Worm (Caenorhabditis elegans) whole organism, L4 larva: ENCODE measurements around the gene smu-2.

ENCODE experiments used
- D1046.2 ChIP-seq: fragments of 200-800 bp; sonication (Bioruptor generic); IDR thresholded peaks from 2 replicates; pipeline ENCODE4 v1.3.6; 2022; ENCODE audit warnings: missing genetic modification characterization, missing compliant biosample characterization
- F44E2.7 ChIP-seq: fragments of 200-800 bp; sonication (Bioruptor generic); IDR thresholded peaks from 2 replicates; pipeline ENCODE4 v2.1.2; 2022; ENCODE audit warnings: missing genetic modification characterization, missing compliant biosample characterization
- R02D3.7 ChIP-seq: fragments of 150-350 bp; sonication (generic microtip); optimal IDR thresholded peaks from 3 replicates; lab custom pipeline; 2014; ENCODE audit warnings: missing biosample characterization, missing genetic modification characterization
- T26A8.4 ChIP-seq: fragments of 200-800 bp; sonication (Bioruptor generic); IDR thresholded peaks from 2 replicates; pipeline ENCODE4 v1.3.6; 2022; ENCODE audit warnings: missing genetic modification characterization, missing compliant biosample characterization
- Y105C5A.15 ChIP-seq: fragments of 200-800 bp; sonication (Bioruptor generic); IDR thresholded peaks from 2 replicates; pipeline ENCODE4 v1.3.6; 2022; ENCODE audit warnings: missing genetic modification characterization, missing compliant biosample characterization
- Y48G9A.11 ChIP-seq: fragments of 200-800 bp; sonication (Bioruptor generic); IDR thresholded peaks from 2 replicates; pipeline ENCODE4 v1.3.6; 2022; ENCODE audit warnings: missing genetic modification reagents, missing genetic modification characterization, missing compliant biosample characterization
- Y5F2A.4 ChIP-seq: fragments of 200-800 bp; sonication (Bioruptor generic); optimal IDR thresholded peaks from 2 replicates; lab custom pipeline; 2018; ENCODE audit warnings: mild to moderate bottlenecking, missing genetic modification characterization, missing compliant biosample characterization
- ZK337.2 ChIP-seq: fragments of 200-800 bp; sonication (Bioruptor generic); IDR thresholded peaks from 2 replicates; pipeline ENCODE4 v1.3.6; 2022; ENCODE audit warnings: missing genetic modification reagents, missing genetic modification characterization, missing compliant biosample characterization
- ceh-20 ChIP-seq: fragments of 200-800 bp; sonication (Bioruptor generic); IDR thresholded peaks from 2 replicates; pipeline ENCODE4 v1.3.6; 2022; ENCODE audit warnings: missing genetic modification reagents, missing genetic modification characterization, missing compliant biosample characterization
- ceh-28 ChIP-seq: fragments of 150-350 bp; optimal IDR thresholded peaks from 2 replicates; lab custom pipeline; 2014; ENCODE audit warnings: missing biosample characterization, missing genetic modification reagents, missing genetic modification characterization
- ceh-32 ChIP-seq: sonication (generic microtip); optimal IDR thresholded peaks from 2 replicates; lab custom pipeline; 2016; ENCODE audit warnings: mild to moderate bottlenecking, missing genetic modification characterization, missing compliant biosample characterization; ENCODE audit not compliant: poor library complexity
- ceh-44 ChIP-seq: fragments of 200-800 bp; sonication (Bioruptor generic); IDR thresholded peaks from 2 replicates; pipeline ENCODE4 v1.3.6; 2022; ENCODE audit warnings: missing genetic modification reagents, missing genetic modification characterization, missing compliant biosample characterization
- ceh-62 ChIP-seq: sonication (generic microtip); optimal IDR thresholded peaks from 2 replicates; lab custom pipeline; 2017; ENCODE audit warnings: missing biosample characterization, missing genetic modification characterization
- ceh-82 ChIP-seq: sonication (generic microtip); optimal IDR thresholded peaks from 2 replicates; lab custom pipeline; 2017; ENCODE audit warnings: missing biosample characterization, missing genetic modification characterization
- ces-1 ChIP-seq: fragments of 150-350 bp; sonication (generic microtip); optimal IDR thresholded peaks from 4 replicates; lab custom pipeline; 2014; ENCODE audit warnings: missing biosample characterization, missing genetic modification reagents, missing genetic modification characterization
- cey-2 ChIP-seq: sonication (generic microtip); optimal IDR thresholded peaks from 3 replicates; lab custom pipeline; 2017; ENCODE audit warnings: missing genetic modification characterization, mild to moderate bottlenecking, missing compliant biosample characterization, antibody characterized with exemption, borderline replicate concordance; ENCODE audit not compliant: insufficient read depth
- daf-19 ChIP-seq: fragments of 200-800 bp; sonication (Bioruptor generic); conservative IDR thresholded peaks from 2 replicates; pipeline ENCODE4 v1.3.6; 2022; ENCODE audit warnings: missing genetic modification characterization, missing compliant biosample characterization
- dmd-8 ChIP-seq: fragments of 200-800 bp; sonication (Bioruptor generic); IDR thresholded peaks from 2 replicates; pipeline ENCODE4 v1.3.6; 2022; ENCODE audit warnings: missing genetic modification characterization, missing compliant biosample characterization
- dmd-9 ChIP-seq: fragments of 200-800 bp; sonication (Bioruptor generic); IDR thresholded peaks from 2 replicates; pipeline ENCODE4 v1.3.6; 2022; ENCODE audit warnings: missing genetic modification reagents, missing genetic modification characterization, missing compliant biosample characterization
- egl-27 ChIP-seq: sonication (generic microtip); optimal IDR thresholded peaks from 3 replicates; lab custom pipeline; 2017; ENCODE audit warnings: missing biosample characterization, missing genetic modification reagents, missing genetic modification characterization
- egl-43 ChIP-seq: fragments of 200-800 bp; sonication (Bioruptor generic); IDR thresholded peaks from 2 replicates; pipeline ENCODE4 v1.3.6; 2022; ENCODE audit warnings: missing genetic modification reagents, missing genetic modification characterization, missing compliant biosample characterization
- hlh-11 ChIP-seq: fragments of 200-800 bp; sonication (Bioruptor generic); optimal IDR thresholded peaks from 2 replicates; lab custom pipeline; 2018; ENCODE audit warnings: mild to moderate bottlenecking, missing genetic modification characterization, missing compliant biosample characterization
- hlh-30 ChIP-seq: sonication (generic microtip); optimal IDR thresholded peaks from 2 replicates; lab custom pipeline; 2017; ENCODE audit warnings: antibody characterized with exemption, mild to moderate bottlenecking, missing genetic modification characterization, missing compliant biosample characterization; ENCODE audit not compliant: insufficient read depth
- hmg-1.1 ChIP-seq: fragments of 200-800 bp; sonication (Bioruptor generic); IDR thresholded peaks from 2 replicates; pipeline ENCODE4 v1.3.6; 2022; ENCODE audit warnings: missing genetic modification reagents, missing genetic modification characterization, missing compliant biosample characterization
- jun-1 ChIP-seq: fragments of 150-350 bp; optimal IDR thresholded peaks from 2 replicates; lab custom pipeline; 2014; ENCODE audit warnings: missing biosample characterization, missing genetic modification reagents, missing genetic modification characterization
- lir-3 ChIP-seq: sonication (generic microtip); optimal IDR thresholded peaks from 2 replicates; lab custom pipeline; 2016; ENCODE audit warnings: mild to moderate bottlenecking, missing genetic modification characterization, missing compliant biosample characterization
- lsy-2 ChIP-seq, 2 experiments: fragments of 150-350 bp in 1 of 2; sonication (generic microtip) in 1 of 2; optimal IDR thresholded peaks; 2 replicates each; lab custom pipeline; 2014 to 2017; ENCODE audit warnings: missing biosample characterization in 2 of 2, missing genetic modification characterization in 2 of 2
- madf-5 ChIP-seq, 2 experiments: fragments of 200-800 bp; sonication (Bioruptor generic); IDR thresholded peaks; 2 replicates each; pipeline ENCODE4 v1.3.6; 2022; ENCODE audit warnings: missing compliant biosample characterization in 2 of 2, missing genetic modification characterization in 2 of 2
- mdl-1 ChIP-seq, 2 experiments: fragments of 150-350 bp in 1 of 2; sonication (generic microtip) in 1 of 2; optimal IDR thresholded peaks; 2 replicates each; lab custom pipeline; 2014 to 2017; ENCODE audit warnings: missing biosample characterization in 2 of 2, missing genetic modification characterization in 2 of 2
- mdt-29 ChIP-seq: fragments of 200-800 bp; sonication (Bioruptor generic); IDR thresholded peaks from 2 replicates; pipeline ENCODE4 v1.3.6; 2022; ENCODE audit warnings: missing genetic modification reagents, missing genetic modification characterization, missing compliant biosample characterization
- mep-1 ChIP-seq: fragments of 150-350 bp; sonication (generic microtip); optimal IDR thresholded peaks from 3 replicates; lab custom pipeline; 2014; ENCODE audit warnings: missing biosample characterization, missing genetic modification characterization
- mxl-2 ChIP-seq: fragments of 200-800 bp; sonication (Bioruptor generic); conservative IDR thresholded peaks from 2 replicates; pipeline ENCODE4 v1.3.6; 2022; ENCODE audit warnings: missing genetic modification reagents, missing genetic modification characterization, missing compliant biosample characterization
- nhr-10 ChIP-seq: fragments of 150-350 bp; optimal IDR thresholded peaks from 2 replicates; lab custom pipeline; 2014; ENCODE audit warnings: missing biosample characterization, missing genetic modification characterization
- nhr-102 ChIP-seq: sonication (generic microtip); optimal IDR thresholded peaks from 2 replicates; lab custom pipeline; 2016; ENCODE audit warnings: mild to moderate bottlenecking, missing genetic modification characterization, moderate library complexity, missing compliant biosample characterization
- nhr-111 ChIP-seq: fragments of 200-800 bp; sonication (Bioruptor generic); optimal IDR thresholded peaks from 2 replicates; lab custom pipeline; 2018; ENCODE audit warnings: mild to moderate bottlenecking, missing genetic modification characterization, missing compliant biosample characterization
- nhr-25 ChIP-seq: sonication (generic microtip); optimal IDR thresholded peaks from 2 replicates; lab custom pipeline; 2017; ENCODE audit warnings: missing genetic modification characterization, mild to moderate bottlenecking, missing compliant biosample characterization, antibody characterized with exemption, moderate library complexity, borderline replicate concordance; ENCODE audit not compliant: insufficient read depth
- nhr-28 ChIP-seq: fragments of 150-350 bp; optimal IDR thresholded peaks from 2 replicates; lab custom pipeline; 2014; ENCODE audit warnings: missing biosample characterization, missing genetic modification characterization
- php-3 ChIP-seq: fragments of 200-800 bp; sonication (Bioruptor generic); IDR thresholded peaks from 2 replicates; pipeline ENCODE4 v1.3.6; 2022; ENCODE audit warnings: missing genetic modification reagents, missing genetic modification characterization, missing compliant biosample characterization
- rbr-2 ChIP-seq: sonication (generic microtip); optimal IDR thresholded peaks from 2 replicates; lab custom pipeline; 2016; ENCODE audit warnings: missing genotype, missing genetic modification characterization, missing compliant biosample characterization
- sdz-12 ChIP-seq: fragments of 200-800 bp; sonication (Bioruptor generic); optimal IDR thresholded peaks from 2 replicates; lab custom pipeline; 2018; ENCODE audit warnings: mild to moderate bottlenecking, missing genetic modification characterization, missing compliant biosample characterization
- set-16 ChIP-seq: fragments of 200-800 bp; sonication (Bioruptor generic); IDR thresholded peaks from 2 replicates; pipeline ENCODE4 v1.3.6; 2022; ENCODE audit warnings: missing genetic modification reagents, missing genetic modification characterization, missing compliant biosample characterization
- skn-1 ChIP-seq: fragments of 150-350 bp; optimal IDR thresholded peaks from 2 replicates; lab custom pipeline; 2014; ENCODE audit warnings: missing biosample characterization, missing genetic modification characterization
- snpc-4 ChIP-seq: fragments of 150-350 bp; optimal IDR thresholded peaks from 2 replicates; lab custom pipeline; 2014; ENCODE audit warnings: missing biosample characterization, missing genetic modification characterization
- tag-97 ChIP-seq: fragments of 200-800 bp; sonication (Bioruptor generic); IDR thresholded peaks from 2 replicates; pipeline ENCODE4 v1.3.6; 2022; ENCODE audit warnings: missing genetic modification characterization, missing compliant biosample characterization
- tra-1 ChIP-seq: fragments of 200-800 bp; sonication (Bioruptor generic); IDR thresholded peaks from 2 replicates; pipeline ENCODE4 v1.3.6; 2022; ENCODE audit warnings: missing genetic modification reagents, missing genetic modification characterization, missing compliant biosample characterization
- unc-130 ChIP-seq: sonication (generic microtip); optimal IDR thresholded peaks from 2 replicates; lab custom pipeline; 2016; ENCODE audit warnings: missing genetic modification reagents, missing genetic modification characterization, missing compliant biosample characterization
- zfp-2 ChIP-seq: sonication (generic microtip); optimal IDR thresholded peaks from 2 replicates; lab custom pipeline; 2016; ENCODE audit warnings: mild to moderate bottlenecking, missing genetic modification characterization, missing compliant biosample characterization
- zfp-3 ChIP-seq: fragments of 200-800 bp; sonication (Bioruptor generic); conservative IDR thresholded peaks from 2 replicates; pipeline ENCODE4 v1.3.6; 2022; ENCODE audit warnings: missing genetic modification reagents, missing genetic modification characterization, missing compliant biosample characterization
- zip-2 ChIP-seq: fragments of 150-350 bp; optimal IDR thresholded peaks from 2 replicates; lab custom pipeline; 2014; ENCODE audit warnings: missing biosample characterization, missing genetic modification characterization

smu-2 gene

DNA sequence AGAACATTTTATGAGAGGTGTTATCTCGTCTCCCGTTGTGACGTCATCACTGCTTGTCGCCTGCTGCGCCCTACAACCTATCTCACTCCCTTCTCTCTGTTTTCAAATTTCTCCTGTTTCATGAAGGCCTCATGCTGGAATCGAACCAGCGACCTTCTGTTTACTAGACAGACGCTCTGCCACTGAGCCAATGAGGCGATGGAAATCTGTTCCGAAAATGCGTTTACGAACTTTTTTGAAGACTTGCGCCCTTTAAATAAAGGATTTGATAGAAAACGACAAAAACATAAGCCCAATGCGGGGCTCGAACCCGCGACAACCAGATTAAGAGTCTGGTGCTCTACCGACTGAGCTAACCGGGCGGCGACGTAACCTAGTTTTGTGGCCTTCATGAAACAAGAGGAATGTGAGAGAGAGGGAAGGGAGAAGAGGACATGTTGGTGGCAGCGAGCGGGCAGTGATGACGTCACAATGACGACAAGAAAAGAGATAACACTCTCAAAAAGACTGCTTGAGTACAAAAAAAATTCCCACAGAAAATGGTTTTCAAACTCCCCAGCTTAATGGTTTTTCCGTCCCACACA is 36.8 kb downstream of the smu-2 start, which contains the start of gene clec-126:
Gene clec-126 (plus strand): TSS at position 534 of the 584 bp plus-strand sequence.
- peak; percentile 80 for TF ChIP-seq T26A8.4 (GFP tag; lab: Robert Waterston, UW)
- TF ChIP-seq ceh-28 (tag; lab: Kevin White, UChicago), result no peak
- peak; percentile 43; the same call in 1 of the 2 replicates for TF ChIP-seq set-16 (GFP tag; lab: Robert Waterston, UW)
- TF ChIP-seq zfp-2 (tag; lab: Kevin White, UChicago), result peak; percentile 65
- no peak for TF ChIP-seq nhr-10 (tag; lab: Kevin White, UChicago)
- peak; percentile 65 for TF ChIP-seq zip-2
- peak; percentile 34 for TF ChIP-seq sdz-12
- TF ChIP-seq Y5F2A.4 (GFP tag; lab: Kevin White, UChicago), result peak; percentile 71
- no peak; the same call in 1 of the 2 replicates for TF ChIP-seq dmd-8 (GFP tag; lab: Robert Waterston, UW)
- no peak for TF ChIP-seq skn-1 (tag; lab: Kevin White, UChicago)
- TF ChIP-seq Y105C5A.15, result peak; percentile 31; the same call in 1 of the 2 replicates
- TF ChIP-seq ceh-20 (GFP tag; lab: Robert Waterston, UW), result peak; percentile 64
- no peak for TF ChIP-seq egl-27 (tag; lab: Kevin White, UChicago)
- peak; percentile 51; the same call in 1 of the 2 replicates for TF ChIP-seq ceh-44 (GFP tag; lab: Robert Waterston, UW)
- peak; percentile 27 for TF ChIP-seq cey-2 (tag; lab: Kevin White, UChicago)
- no peak; the same call in 1 of the 2 replicates for TF ChIP-seq php-3 (GFP tag; lab: Robert Waterston, UW)
- TF ChIP-seq snpc-4 (tag; lab: Kevin White, UChicago), result peak; percentile 12
- TF ChIP-seq lsy-2 (tag; optimal IDR thresholded peaks at IDR 0.05; lab: Kevin White, UChicago), result peak; percentile 27 to 85
- peak in 1 of 2 experiments; percentile 11 for TF ChIP-seq mdl-1 (tag; optimal IDR thresholded peaks at IDR 0.05; lab: Kevin White, UChicago)
- TF ChIP-seq dmd-9 (GFP tag; lab: Robert Waterston, UW), result peak; percentile 78
- no peak for TF ChIP-seq F44E2.7
- TF ChIP-seq lir-3, result peak; percentile 74
- TF ChIP-seq ceh-32 (tag; lab: Kevin White, UChicago), result no peak
- peak; percentile 11 for TF ChIP-seq nhr-111
- TF ChIP-seq tra-1 (GFP tag; lab: Robert Waterston, UW), result peak; percentile 71; the same call in 1 of the 2 replicates
- 0 out of 2 replicates have a peak, but pooled peaks have one; percentile 63 for TF ChIP-seq mdt-29 (GFP tag; lab: Robert Waterston, UW)
- TF ChIP-seq unc-130, result peak; percentile 68
- TF ChIP-seq nhr-25 (tag; lab: Kevin White, UChicago), result no peak
- peak; percentile 84 for TF ChIP-seq hmg-1.1 (GFP tag; lab: Robert Waterston, UW)
- peak; percentile 88 for TF ChIP-seq mep-1 (tag; lab: Kevin White, UChicago)
- TF ChIP-seq hlh-30, result peak; percentile 85
- TF ChIP-seq D1046.2 (GFP tag; lab: Robert Waterston, UW), result peak; percentile 73; the same call in 1 of the 2 replicates
- no peak for TF ChIP-seq ces-1 (GFP tag; lab: Kevin White, UChicago)
- TF ChIP-seq ceh-62 (tag; lab: Kevin White, UChicago), result no peak
- TF ChIP-seq nhr-28 (tag; lab: Kevin White, UChicago), result peak; percentile 54
- peak; percentile 83 for TF ChIP-seq rbr-2 (tag; lab: Kevin White, UChicago)
- TF ChIP-seq madf-5 (GFP tag; IDR thresholded peaks at IDR 0.05; lab: Robert Waterston, UW), result 0 out of 4 replicates have a peak, but pooled peaks of 1 of the 2 experiments have one; percentile 65
- peak; percentile 73 for TF ChIP-seq Y48G9A.11 (GFP tag; lab: Robert Waterston, UW)
- no peak for TF ChIP-seq ZK337.2
- TF ChIP-seq nhr-102, result peak; percentile 89
- TF ChIP-seq R02D3.7, result no peak
- peak; percentile 60 for TF ChIP-seq jun-1
- TF ChIP-seq egl-43 (GFP tag; lab: Robert Waterston, UW), result peak; percentile 91
- TF ChIP-seq hlh-11 (tag; lab: Kevin White, UChicago), result peak; percentile 84
- 0 out of 2 replicates have a peak, but pooled peaks have one; percentile 11 for TF ChIP-seq zfp-3 (GFP tag; lab: Robert Waterston, UW)
- TF ChIP-seq mxl-2 (GFP tag; lab: Robert Waterston, UW), result 0 out of 2 replicates have a peak, but pooled peaks have one; percentile 12
- TF ChIP-seq tag-97 (GFP tag; lab: Robert Waterston, UW), result no peak
- no peak for TF ChIP-seq daf-19 (GFP tag; lab: Robert Waterston, UW)
- no peak for TF ChIP-seq ceh-82 (tag; lab: Kevin White, UChicago)
